Fruit fly (Drosophila melanogaster) whole organism, embryonic: ENCODE results near the gene firl.

ENCODE experiments used
- Atf-2 ChIP-seq: fragments of 200-800 bp; sonication (Bioruptor generic); optimal IDR thresholded peaks from 2 replicates; lab custom pipeline; 2016; ENCODE audit warnings: missing biosample characterization, missing genetic modification characterization
- Awh ChIP-seq: fragments of 200-800 bp; sonication (Bioruptor generic); IDR thresholded peaks from 2 replicates; pipeline ENCODE4, ENCODE4 v1.3.6; 2022; ENCODE audit warnings: missing biosample characterization, missing genetic modification characterization
- BtbVII ChIP-seq: fragments of 200-800 bp; sonication (Bioruptor generic); optimal IDR thresholded peaks from 3 replicates; lab custom pipeline; 2017; ENCODE audit warnings: missing biosample characterization, mild to moderate bottlenecking, missing genetic modification characterization
- CG10267 ChIP-seq: fragments of 200-800 bp; sonication (Bioruptor generic); optimal IDR thresholded peaks from 2 replicates; lab custom pipeline; 2018; ENCODE audit warnings: missing biosample characterization, mild to moderate bottlenecking, missing genetic modification characterization, moderate library complexity
- CG10321 ChIP-seq: fragments of 200-800 bp; sonication (Bioruptor generic); IDR thresholded peaks from 2 replicates; pipeline ENCODE4 v1.3.6; 2022; ENCODE audit warnings: missing biosample characterization, missing genetic modification characterization
- CG11093 ChIP-seq: fragments of 200-800 bp; sonication (Bioruptor generic); IDR thresholded peaks from 3 replicates; pipeline ENCODE4 v1.3.6; 2022; ENCODE audit warnings: missing biosample characterization, missing genetic modification characterization
- CG11695 ChIP-seq: fragments of 200-800 bp; sonication (Bioruptor generic); IDR thresholded peaks from 3 replicates; pipeline ENCODE4 v1.3.6; 2022; ENCODE audit warnings: missing biosample characterization, missing genetic modification characterization
- CG13287 ChIP-seq: fragments of 200-800 bp; sonication (Bioruptor generic); IDR thresholded peaks from 2 replicates; pipeline ENCODE4 v1.3.6; 2022; ENCODE audit warnings: missing biosample characterization, missing genetic modification characterization; ENCODE audit not compliant: partially characterized antibody
- CG13296 ChIP-seq: fragments of 200-800 bp; sonication (Bioruptor generic); optimal IDR thresholded peaks from 3 replicates; lab custom pipeline; 2018; ENCODE audit warnings: missing biosample characterization, mild to moderate bottlenecking, missing genetic modification characterization
- CG14050 ChIP-seq: fragments of 200-800 bp; sonication (Bioruptor generic); IDR thresholded peaks from 3 replicates; pipeline ENCODE4 v1.3.6; 2022; ENCODE audit warnings: missing biosample characterization, missing genetic modification characterization
- CG15514 ChIP-seq: fragments of 200-800 bp; sonication (Bioruptor generic); optimal IDR thresholded peaks from 3 replicates; lab custom pipeline; 2017; ENCODE audit warnings: missing biosample characterization, missing genetic modification characterization, mild to moderate bottlenecking, moderate library complexity, missing genetic modification reagents
- CG32772 ChIP-seq: fragments of 200-800 bp; sonication (Bioruptor generic); IDR thresholded peaks from 2 replicates; pipeline ENCODE4 v1.3.6; 2022; ENCODE audit warnings: missing biosample characterization, missing genetic modification characterization
- CG33557 ChIP-seq: fragments of 200-800 bp; sonication (Bioruptor generic); optimal IDR thresholded peaks from 2 replicates; lab custom pipeline; 2019; ENCODE audit warnings: missing biosample characterization, mild to moderate bottlenecking, missing genetic modification characterization, moderate library complexity
- CG4360 ChIP-seq: fragments of 200-800 bp; sonication (Bioruptor generic); IDR thresholded peaks from 2 replicates; pipeline ENCODE4 v1.3.6; 2022; ENCODE audit warnings: missing biosample characterization, missing genetic modification characterization
- CG4424 ChIP-seq: fragments of 200-800 bp; sonication (Bioruptor generic); optimal IDR thresholded peaks from 3 replicates; lab custom pipeline; 2016; ENCODE audit warnings: missing biosample characterization, missing genetic modification characterization
- CG4617 ChIP-seq: fragments of 200-800 bp; sonication (Bioruptor generic); optimal IDR thresholded peaks from 3 replicates; lab custom pipeline; 2016; ENCODE audit warnings: missing biosample characterization, missing genetic modification characterization, borderline replicate concordance
- CG4854 ChIP-seq: fragments of 200-800 bp; sonication (Bioruptor generic); optimal IDR thresholded peaks from 2 replicates; lab custom pipeline; 2016; ENCODE audit warnings: missing biosample characterization, missing genetic modification characterization, inconsistent platforms
- CG6683 ChIP-seq: fragments of 200-800 bp; sonication (Bioruptor generic); optimal IDR thresholded peaks from 2 replicates; lab custom pipeline; 2017; ENCODE audit warnings: missing biosample characterization, mild to moderate bottlenecking, missing genetic modification characterization, missing genetic modification reagents
- CG8478 ChIP-seq: fragments of >200 bp; optimal IDR thresholded peaks from 2 replicates; lab custom pipeline; 2018
- CG9797 ChIP-seq: fragments of 200-800 bp; sonication (Bioruptor generic); optimal IDR thresholded peaks from 3 replicates; lab custom pipeline; 2018; ENCODE audit warnings: missing biosample characterization, mild to moderate bottlenecking, missing genetic modification characterization
- Dll ChIP-seq: fragments of 200-800 bp; sonication (Bioruptor generic); IDR thresholded peaks from 4 replicates; pipeline ENCODE4 v1.3.6; 2022; ENCODE audit warnings: missing biosample characterization, missing genetic modification characterization; ENCODE audit not compliant: partially characterized antibody
- Dp ChIP-seq: fragments of 200-800 bp; sonication (Bioruptor generic); optimal IDR thresholded peaks from 2 replicates; lab custom pipeline; 2018; ENCODE audit warnings: missing biosample characterization, mild to moderate bottlenecking, missing genetic modification characterization, moderate library complexity
- E2f2 ChIP-seq: fragments of 200-800 bp; sonication (Bioruptor generic); IDR thresholded peaks from 2 replicates; pipeline ENCODE4 v1.3.6; 2022; ENCODE audit warnings: missing biosample characterization, missing genetic modification characterization
- Fer3 ChIP-seq: fragments of 200-800 bp; sonication (Bioruptor generic); optimal IDR thresholded peaks from 2 replicates; lab custom pipeline; 2018; ENCODE audit warnings: missing biosample characterization, mild to moderate bottlenecking, missing genetic modification characterization, moderate library complexity
- Jarid2 ChIP-seq: fragments of 200-800 bp; sonication (Bioruptor generic); optimal IDR thresholded peaks from 3 replicates; lab custom pipeline; 2017; ENCODE audit warnings: mild to moderate bottlenecking, missing biosample characterization, missing genetic modification reagents, missing genetic modification characterization
- MBD-R2 ChIP-seq: fragments of 200-800 bp; sonication (Bioruptor generic); IDR thresholded peaks from 2 replicates; pipeline ENCODE4 v1.3.6; 2022; ENCODE audit warnings: missing biosample characterization, missing genetic modification characterization
- MESR4 ChIP-seq: fragments of 200-800 bp; sonication (Bioruptor generic); optimal IDR thresholded peaks from 2 replicates; lab custom pipeline; 2018; ENCODE audit warnings: missing biosample characterization, mild to moderate bottlenecking, missing genetic modification characterization, moderate library complexity
- Nf-YA ChIP-seq: fragments of 200-800 bp; sonication (Bioruptor generic); IDR thresholded peaks from 2 replicates; pipeline ENCODE4 v1.3.6; 2022; ENCODE audit warnings: missing biosample characterization, missing genetic modification characterization
- Pdp1 ChIP-seq, 2 experiments: fragments of 200-800 bp; sonication (Bioruptor generic); optimal IDR thresholded peaks; 3 replicates each; lab custom pipeline; 2016; ENCODE audit warnings: missing biosample characterization in 2 of 2, missing genetic modification characterization in 2 of 2, mild to moderate bottlenecking in 1 of 2, moderate library complexity in 1 of 2
- Side ChIP-seq: fragments of 200-800 bp; sonication (Bioruptor generic); optimal IDR thresholded peaks from 2 replicates; lab custom pipeline; 2016; ENCODE audit warnings: missing biosample characterization, missing genetic modification characterization
- ac ChIP-seq: fragments of 200-800 bp; sonication (Bioruptor generic); optimal IDR thresholded peaks from 3 replicates; lab custom pipeline; 2017; ENCODE audit warnings: missing biosample characterization, mild to moderate bottlenecking, missing genetic modification characterization
- ase ChIP-seq: fragments of 200-800 bp; sonication (Bioruptor generic); IDR thresholded peaks from 3 replicates; pipeline ENCODE4 v1.3.6; 2022; ENCODE audit warnings: missing biosample characterization, missing genetic modification characterization
- bcd ChIP-seq: fragments of 200-800 bp; sonication (Bioruptor generic); optimal IDR thresholded peaks from 2 replicates; lab custom pipeline; 2017; ENCODE audit warnings: missing biosample characterization, mild to moderate bottlenecking, missing genetic modification characterization
- cg ChIP-seq: fragments of 200-800 bp; sonication (Bioruptor generic); optimal IDR thresholded peaks from 3 replicates; lab custom pipeline; 2019; ENCODE audit warnings: missing biosample characterization, mild to moderate bottlenecking, missing genetic modification characterization, moderate library complexity
- crp ChIP-seq, 2 experiments: fragments of 200-800 bp; sonication (Bioruptor generic); optimal IDR thresholded peaks; 2 replicates in 1 of 2; 3 replicates in 1 of 2; lab custom pipeline; 2017; ENCODE audit warnings: missing biosample characterization in 2 of 2, missing genetic modification characterization in 2 of 2, mild to moderate bottlenecking in 1 of 2, moderate library complexity in 1 of 2
- disco-r ChIP-seq: fragments of 200-800 bp; sonication (Bioruptor generic); optimal IDR thresholded peaks from 2 replicates; lab custom pipeline; 2016; ENCODE audit warnings: missing biosample characterization, missing genetic modification characterization
- gcm2 ChIP-seq: fragments of 200-800 bp; sonication (Bioruptor generic); optimal IDR thresholded peaks from 2 replicates; lab custom pipeline; 2016; ENCODE audit warnings: missing biosample characterization, missing genetic modification characterization
- gfzf ChIP-seq: fragments of 200-800 bp; sonication (Bioruptor generic); optimal IDR thresholded peaks from 2 replicates; lab custom pipeline; 2016; ENCODE audit warnings: missing biosample characterization, mild to moderate bottlenecking, missing genetic modification characterization, moderate library complexity
- gsb ChIP-seq: fragments of 200-800 bp; sonication (Bioruptor generic); IDR thresholded peaks from 2 replicates; pipeline ENCODE4 v1.3.6; 2022; ENCODE audit warnings: missing biosample characterization, missing genetic modification characterization
- ken ChIP-seq: fragments of 200-800 bp; sonication (Bioruptor generic); IDR thresholded peaks from 3 replicates; pipeline ENCODE4 v1.3.6; 2022; ENCODE audit warnings: missing biosample characterization, missing genetic modification characterization
- mam ChIP-seq: fragments of 200-800 bp; sonication (Bioruptor generic); optimal IDR thresholded peaks from 3 replicates; lab custom pipeline; 2016; ENCODE audit warnings: missing biosample characterization, missing genetic modification characterization
- nau ChIP-seq: fragments of 200-800 bp; sonication (Bioruptor generic); optimal IDR thresholded peaks from 3 replicates; lab custom pipeline; 2017; ENCODE audit warnings: missing biosample characterization, mild to moderate bottlenecking, missing genetic modification characterization, missing genetic modification reagents
- phol ChIP-seq: fragments of 200-800 bp; sonication (Bioruptor generic); optimal IDR thresholded peaks from 3 replicates; lab custom pipeline; 2018; ENCODE audit warnings: missing biosample characterization, mild to moderate bottlenecking, missing genetic modification characterization, moderate library complexity
- psq ChIP-seq: fragments of 200-800 bp; sonication (Bioruptor generic); optimal IDR thresholded peaks from 2 replicates; lab custom pipeline; 2017; ENCODE audit warnings: missing biosample characterization, missing genetic modification characterization
- pzg ChIP-seq: fragments of 200-800 bp; sonication (Bioruptor generic); optimal IDR thresholded peaks from 3 replicates; lab custom pipeline; 2018; ENCODE audit warnings: missing biosample characterization, mild to moderate bottlenecking, missing genetic modification characterization, moderate library complexity
- ranshi ChIP-seq: fragments of 200-800 bp; sonication (Bioruptor generic); IDR thresholded peaks from 2 replicates; pipeline ENCODE4 v1.3.6; 2022; ENCODE audit warnings: missing biosample characterization, missing genetic modification characterization
- rib ChIP-seq: fragments of 200-800 bp; sonication (Bioruptor generic); IDR thresholded peaks from 2 replicates; pipeline ENCODE4 v1.3.6; 2022; ENCODE audit warnings: missing biosample characterization, missing genetic modification characterization
- sd ChIP-seq: fragments of 200-800 bp; sonication (Bioruptor generic); optimal IDR thresholded peaks from 3 replicates; lab custom pipeline; 2018; ENCODE audit warnings: missing biosample characterization, mild to moderate bottlenecking, missing genetic modification characterization, moderate library complexity
- sqz ChIP-seq: fragments of 200-800 bp; sonication (Bioruptor generic); optimal IDR thresholded peaks from 3 replicates; lab custom pipeline; 2018; ENCODE audit warnings: missing biosample characterization, mild to moderate bottlenecking, missing genetic modification characterization
- stwl ChIP-seq: fragments of 200-800 bp; sonication (Bioruptor generic); optimal IDR thresholded peaks from 3 replicates; lab custom pipeline; 2018; ENCODE audit warnings: missing biosample characterization, mild to moderate bottlenecking, missing genetic modification characterization, moderate library complexity
- wek ChIP-seq: fragments of 200-800 bp; sonication (Bioruptor generic); optimal IDR thresholded peaks from 3 replicates; lab custom pipeline; 2018; ENCODE audit warnings: missing biosample characterization, mild to moderate bottlenecking, missing genetic modification characterization, moderate library complexity

firl gene

DNA sequence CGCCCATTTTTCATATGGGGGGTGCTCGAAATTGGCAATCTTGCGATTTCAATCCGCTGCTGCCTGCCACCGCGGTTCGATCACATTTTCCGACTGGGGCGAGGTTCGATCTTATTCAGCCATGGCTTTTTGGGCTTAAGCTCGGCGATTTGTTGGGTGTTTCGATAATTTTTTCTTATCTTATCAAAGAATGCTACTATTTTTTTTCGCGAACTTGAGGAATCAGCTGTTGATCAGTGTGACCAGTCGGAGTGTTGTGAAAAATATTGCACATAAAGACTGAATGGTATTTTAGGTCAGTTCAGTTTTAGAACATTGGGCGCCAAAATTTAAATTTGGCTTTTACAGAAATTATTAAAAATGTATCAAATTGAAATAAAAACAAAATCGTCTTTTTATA is 45.8 kb downstream of the firl start, which contains the start of gene Wdr81:
Gene Wdr81, minus strand, starts transcription at position 226 of the 400 bp plus-strand sequence.
- TF ChIP-seq CG32772 (no peak), CG13296 (GFP tag; lab: Kevin White, UChicago) (no peak), bcd (no peak), Jarid2 (GFP tag; lab: Kevin White, UChicago) (no peak), MESR4 (GFP tag; lab: Kevin White, UChicago) (peak; percentile 61), Awh (no peak), sqz (GFP tag; lab: Kevin White, UChicago) (peak; percentile 66), CG33557 (GFP tag; lab: Kevin White, UChicago) (no peak), CG13287 (peak; percentile 46), CG11695 (GFP tag; lab: Robert Waterston, UW) (no peak), disco-r (GFP tag; lab: Kevin White, UChicago) (no peak), stwl (tag; lab: Kevin White, UChicago) (peak; percentile 28), crp (GFP tag; optimal IDR thresholded peaks at IDR 0.05; lab: Kevin White, UChicago) (peak; percentile 76 to 93), CG10321 (0 out of 2 replicates have a peak, but pooled peaks have one; percentile 17), sd (tag; lab: Kevin White, UChicago) (peak; percentile 88), cg (GFP tag; lab: Kevin White, UChicago) (no peak), ken (no peak), ase (GFP tag; lab: Robert Waterston, UW) (no peak), BtbVII (no peak), gfzf (peak; percentile 80), mam (GFP tag; lab: Kevin White, UChicago) (no peak), wek (GFP tag; lab: Kevin White, UChicago) (peak; percentile 48), CG6683 (GFP tag; lab: Kevin White, UChicago) (no peak), ranshi (GFP tag; lab: Robert Waterston, UW) (no peak), psq (GFP tag; lab: Kevin White, UChicago) (no peak), Fer3 (tag; lab: Kevin White, UChicago) (no peak), Nf-YA (GFP tag; lab: Robert Waterston, UW) (no peak), CG15514 (GFP tag; lab: Kevin White, UChicago) (no peak), E2f2 (GFP tag; lab: Robert Waterston, UW) (peak; percentile 94), CG4360 (GFP tag; lab: Robert Waterston, UW) (no peak), Atf-2 (no peak), ac (GFP tag; lab: Kevin White, UChicago) (no peak), rib (GFP tag; lab: Robert Waterston, UW) (peak; percentile 68), CG11093 (GFP tag; lab: Robert Waterston, UW) (no peak), nau (GFP tag; lab: Kevin White, UChicago) (no peak), Pdp1 (GFP tag; optimal IDR thresholded peaks at IDR 0.05; lab: Kevin White, UChicago) (no peak), CG14050 (GFP tag; lab: Robert Waterston, UW) (no peak), CG4617 (GFP tag; lab: Kevin White, UChicago) (peak; percentile 45), MBD-R2 (peak; percentile 58), Dll (peak; percentile 47; the same call in 2 of the 4 replicates), gcm2 (GFP tag; lab: Kevin White, UChicago) (no peak), Dp (peak; percentile 96), phol (tag; lab: Kevin White, UChicago) (no peak), pzg (GFP tag; lab: Kevin White, UChicago) (peak; percentile 68), CG4424 (GFP tag; lab: Kevin White, UChicago) (no peak), gsb (GFP tag; lab: Robert Waterston, UW) (no peak), CG9797 (peak; percentile 58), CG4854 (no peak), CG8478 (no peak), CG10267 (tag; lab: Kevin White, UChicago) (peak; percentile 17), Side (GFP tag; lab: Kevin White, UChicago) (no peak)
